Fruit fly (Drosophila melanogaster) whole organism, embryonic: ENCODE measurements around the gene HDAC4.

ENCODE experiments used
- Aef1 ChIP-seq: fragments of 200-800 bp; sonication (Bioruptor generic); IDR thresholded peaks from 3 replicates; pipeline ENCODE4 v1.3.6; 2022; ENCODE audit warnings: missing biosample characterization, missing genetic modification characterization
- Asciz ChIP-seq: fragments of 200-800 bp; sonication (Bioruptor generic); optimal IDR thresholded peaks from 2 replicates; lab custom pipeline; 2017; ENCODE audit warnings: missing biosample characterization, mild to moderate bottlenecking, missing genetic modification characterization, missing genetic modification reagents
- B-H2 ChIP-seq: fragments of 200-800 bp; sonication (Bioruptor generic); optimal IDR thresholded peaks from 2 replicates; lab custom pipeline; 2018; ENCODE audit warnings: missing biosample characterization, mild to moderate bottlenecking, missing genetic modification characterization
- CG10267 ChIP-seq: fragments of 200-800 bp; sonication (Bioruptor generic); optimal IDR thresholded peaks from 2 replicates; lab custom pipeline; 2018; ENCODE audit warnings: missing biosample characterization, mild to moderate bottlenecking, missing genetic modification characterization, moderate library complexity
- CG10959 ChIP-seq: fragments of 200-800 bp; sonication (Bioruptor generic); IDR thresholded peaks from 2 replicates; pipeline ENCODE4 v1.3.6; 2022; ENCODE audit warnings: missing biosample characterization, missing genetic modification characterization
- CG10979 ChIP-seq: fragments of 200-800 bp; sonication (Bioruptor generic); optimal IDR thresholded peaks from 2 replicates; lab custom pipeline; 2018; ENCODE audit warnings: missing biosample characterization, mild to moderate bottlenecking, missing genetic modification characterization, moderate library complexity
- CG11560 ChIP-seq: fragments of 200-800 bp; sonication (Bioruptor generic); IDR thresholded peaks from 3 replicates; pipeline ENCODE4 v1.3.6; 2022; ENCODE audit warnings: missing biosample characterization, missing genetic modification characterization
- CG11695 ChIP-seq: fragments of 200-800 bp; sonication (Bioruptor generic); IDR thresholded peaks from 3 replicates; pipeline ENCODE4 v1.3.6; 2022; ENCODE audit warnings: missing biosample characterization, missing genetic modification characterization
- CG12219 ChIP-seq: fragments of 200-800 bp; sonication (Bioruptor generic); optimal IDR thresholded peaks from 3 replicates; lab custom pipeline; 2018; ENCODE audit warnings: missing biosample characterization, mild to moderate bottlenecking, missing genetic modification characterization
- CG12744 ChIP-seq: fragments of 200-800 bp; sonication (Bioruptor generic); optimal IDR thresholded peaks from 2 replicates; lab custom pipeline; 2016; ENCODE audit warnings: missing biosample characterization, missing genetic modification characterization
- CG12769 ChIP-seq: fragments of 200-800 bp; sonication (Bioruptor generic); optimal IDR thresholded peaks from 2 replicates; lab custom pipeline; 2019; ENCODE audit warnings: missing biosample characterization, mild to moderate bottlenecking, missing genetic modification characterization, moderate library complexity
- CG13894 ChIP-seq: fragments of 200-800 bp; sonication (Bioruptor generic); optimal IDR thresholded peaks from 3 replicates; lab custom pipeline; 2018; ENCODE audit warnings: missing biosample characterization, mild to moderate bottlenecking, missing genetic modification characterization, moderate library complexity
- CG1647 ChIP-seq: fragments of 200-800 bp; sonication (Bioruptor generic); optimal IDR thresholded peaks from 3 replicates; lab custom pipeline; 2016; ENCODE audit warnings: missing biosample characterization, missing genetic modification characterization
- CG16813 ChIP-seq: fragments of 200-800 bp; sonication (Bioruptor generic); IDR thresholded peaks from 3 replicates; pipeline ENCODE4 v1.3.6; 2022; ENCODE audit warnings: missing biosample characterization, missing genetic modification characterization; ENCODE audit not compliant: partially characterized antibody
- CG18011 ChIP-seq: fragments of 200-800 bp; sonication (Bioruptor generic); optimal IDR thresholded peaks from 2 replicates; lab custom pipeline; 2017; ENCODE audit warnings: missing biosample characterization, missing genetic modification characterization, mild to moderate bottlenecking, moderate library complexity, missing genotype
- CG2678 ChIP-seq: fragments of 200-800 bp; sonication (Bioruptor generic); optimal IDR thresholded peaks from 3 replicates; lab custom pipeline; 2019; ENCODE audit warnings: missing biosample characterization, mild to moderate bottlenecking, missing genetic modification characterization, moderate library complexity
- CG2889 ChIP-seq: fragments of 200-800 bp; sonication (Bioruptor generic); IDR thresholded peaks from 3 replicates; pipeline ENCODE4 v1.3.6; 2022; ENCODE audit warnings: missing biosample characterization, missing genetic modification characterization
- CG31365 ChIP-seq: fragments of 200-800 bp; sonication (Bioruptor generic); optimal IDR thresholded peaks from 2 replicates; lab custom pipeline; 2018; ENCODE audit warnings: missing biosample characterization, mild to moderate bottlenecking, missing genetic modification characterization
- CG3407 ChIP-seq: fragments of 200-800 bp; sonication (Bioruptor generic); optimal IDR thresholded peaks from 2 replicates; lab custom pipeline; 2018; ENCODE audit warnings: missing biosample characterization, mild to moderate bottlenecking, missing genetic modification characterization
- CG6791 ChIP-seq: fragments of 200-800 bp; sonication (Bioruptor generic); IDR thresholded peaks from 3 replicates; pipeline ENCODE4 v1.3.6; 2022; ENCODE audit warnings: missing biosample characterization, missing genetic modification characterization; ENCODE audit not compliant: partially characterized antibody
- CG7928 ChIP-seq: fragments of 200-800 bp; sonication (Bioruptor generic); optimal IDR thresholded peaks from 2 replicates; lab custom pipeline; 2017; ENCODE audit warnings: missing biosample characterization, mild to moderate bottlenecking, missing genetic modification characterization
- CTCF ChIP-seq: fragments of 200-800 bp; sonication (Bioruptor generic); optimal IDR thresholded peaks from 2 replicates; lab custom pipeline; 2017; ENCODE audit warnings: missing biosample characterization, mild to moderate bottlenecking, missing genetic modification characterization, moderate library complexity
- D19A ChIP-seq: fragments of 200-800 bp; optimal IDR thresholded peaks from 3 replicates; lab custom pipeline; 2019; ENCODE audit warnings: missing biosample characterization, mild to moderate bottlenecking, missing genetic modification characterization, moderate library complexity
- Dll ChIP-seq: fragments of 200-800 bp; sonication (Bioruptor generic); IDR thresholded peaks from 4 replicates; pipeline ENCODE4 v1.3.6; 2022; ENCODE audit warnings: missing biosample characterization, missing genetic modification characterization; ENCODE audit not compliant: partially characterized antibody
- Doc2 ChIP-seq: fragments of 200-800 bp; sonication (Bioruptor generic); IDR thresholded peaks from 2 replicates; pipeline ENCODE4 v1.3.6; 2022; ENCODE audit warnings: missing biosample characterization, missing genetic modification characterization
- E2f2 ChIP-seq: fragments of 200-800 bp; sonication (Bioruptor generic); IDR thresholded peaks from 2 replicates; pipeline ENCODE4 v1.3.6; 2022; ENCODE audit warnings: missing biosample characterization, missing genetic modification characterization
- Fer3 ChIP-seq: fragments of 200-800 bp; sonication (Bioruptor generic); optimal IDR thresholded peaks from 2 replicates; lab custom pipeline; 2018; ENCODE audit warnings: missing biosample characterization, mild to moderate bottlenecking, missing genetic modification characterization, moderate library complexity
- Jarid2 ChIP-seq: fragments of 200-800 bp; sonication (Bioruptor generic); optimal IDR thresholded peaks from 3 replicates; lab custom pipeline; 2017; ENCODE audit warnings: mild to moderate bottlenecking, missing biosample characterization, missing genetic modification reagents, missing genetic modification characterization
- MESR4 ChIP-seq: fragments of 200-800 bp; sonication (Bioruptor generic); optimal IDR thresholded peaks from 2 replicates; lab custom pipeline; 2018; ENCODE audit warnings: missing biosample characterization, mild to moderate bottlenecking, missing genetic modification characterization, moderate library complexity
- Max ChIP-seq: fragments of 200-800 bp; sonication (Bioruptor generic); optimal IDR thresholded peaks from 2 replicates; lab custom pipeline; 2016; ENCODE audit warnings: missing biosample characterization, mild to moderate bottlenecking, missing genetic modification characterization
- Med ChIP-seq: fragments of 200-800 bp; sonication (Bioruptor generic); peaks from one replicate; lab custom pipeline; 2016; ENCODE audit warnings: missing biosample characterization, missing genetic modification characterization, mild to moderate bottlenecking, inconsistent platforms, moderate library complexity
- Myb ChIP-seq: fragments of 200-800 bp; sonication (Bioruptor generic); optimal IDR thresholded peaks from 2 replicates; lab custom pipeline; 2016; ENCODE audit warnings: missing biosample characterization, missing genetic modification characterization
- NC2α ChIP-seq: fragments of 200-800 bp; sonication (Bioruptor generic); optimal IDR thresholded peaks from 2 replicates; lab custom pipeline; 2016; ENCODE audit warnings: missing biosample characterization, missing genetic modification characterization
- PHDP ChIP-seq: fragments of 200-800 bp; sonication (Bioruptor generic); optimal IDR thresholded peaks from 3 replicates; lab custom pipeline; 2018; ENCODE audit warnings: missing biosample characterization, mild to moderate bottlenecking, missing genetic modification characterization, moderate library complexity
- Vsx1 ChIP-seq: fragments of 200-800 bp; sonication (Bioruptor generic); optimal IDR thresholded peaks from 2 replicates; lab custom pipeline; 2017; ENCODE audit warnings: missing biosample characterization, mild to moderate bottlenecking, missing genetic modification characterization, missing genetic modification reagents
- ash1 ChIP-seq: fragments of 200-800 bp; sonication (Bioruptor generic); optimal IDR thresholded peaks from 2 replicates; lab custom pipeline; 2018; ENCODE audit warnings: missing biosample characterization, mild to moderate bottlenecking, missing genetic modification characterization
- caup ChIP-seq: fragments of 200-800 bp; sonication (Bioruptor generic); optimal IDR thresholded peaks from 3 replicates; lab custom pipeline; 2017; ENCODE audit warnings: missing biosample characterization, mild to moderate bottlenecking, missing genetic modification characterization, moderate library complexity; ENCODE audit not compliant: severe bottlenecking
- chinmo ChIP-seq: fragments of 200-800 bp; sonication (Bioruptor generic); IDR thresholded peaks from 4 replicates; pipeline ENCODE4 v1.3.6; 2022; ENCODE audit warnings: missing biosample characterization, missing genetic modification characterization; ENCODE audit not compliant: partially characterized antibody
- ci ChIP-seq: fragments of 200-800 bp; sonication (Bioruptor generic); IDR thresholded peaks from 3 replicates; pipeline ENCODE4 v1.3.6; 2022; ENCODE audit warnings: missing biosample characterization, missing genetic modification characterization
- ems ChIP-seq: fragments of 200-800 bp; sonication (Bioruptor generic); optimal IDR thresholded peaks from 3 replicates; lab custom pipeline; 2016; ENCODE audit warnings: missing biosample characterization, missing genetic modification characterization
- exex ChIP-seq: fragments of 200-800 bp; sonication (Bioruptor generic); optimal IDR thresholded peaks from 4 replicates; lab custom pipeline; 2018; ENCODE audit warnings: missing biosample characterization, mild to moderate bottlenecking, missing genetic modification characterization, moderate library complexity
- jigr1 ChIP-seq: fragments of 200-800 bp; sonication (Bioruptor generic); IDR thresholded peaks from 3 replicates; pipeline ENCODE4 v1.3.6; 2022; ENCODE audit warnings: missing biosample characterization, missing genetic modification characterization
- kah ChIP-seq: fragments of 200-800 bp; sonication (Bioruptor generic); optimal IDR thresholded peaks from 2 replicates; lab custom pipeline; 2018; ENCODE audit warnings: missing biosample characterization, mild to moderate bottlenecking, missing genetic modification characterization
- lab ChIP-seq: fragments of 200-800 bp; sonication (Bioruptor generic); optimal IDR thresholded peaks from 3 replicates; lab custom pipeline; 2017; ENCODE audit warnings: missing biosample characterization, missing genetic modification characterization, mild to moderate bottlenecking, moderate library complexity, missing genetic modification reagents
- lbe ChIP-seq: fragments of 200-800 bp; sonication (Bioruptor generic); optimal IDR thresholded peaks from 2 replicates; lab custom pipeline; 2016; ENCODE audit warnings: missing biosample characterization, mild to moderate bottlenecking, missing genetic modification characterization
- nau ChIP-seq: fragments of 200-800 bp; sonication (Bioruptor generic); optimal IDR thresholded peaks from 3 replicates; lab custom pipeline; 2017; ENCODE audit warnings: missing biosample characterization, mild to moderate bottlenecking, missing genetic modification characterization, missing genetic modification reagents
- salm ChIP-seq: fragments of 200-800 bp; sonication (Bioruptor generic); optimal IDR thresholded peaks from 2 replicates; lab custom pipeline; 2018; ENCODE audit warnings: missing biosample characterization, mild to moderate bottlenecking, missing genetic modification characterization
- scrt ChIP-seq: fragments of 200-800 bp; sonication (Bioruptor generic); optimal IDR thresholded peaks from 2 replicates; lab custom pipeline; 2018; ENCODE audit warnings: missing biosample characterization, mild to moderate bottlenecking, missing genetic modification characterization, moderate library complexity
- sob ChIP-seq: fragments of 200-800 bp; sonication (Bioruptor generic); IDR thresholded peaks from 2 replicates; pipeline ENCODE4 v1.3.6; 2022; ENCODE audit warnings: missing biosample characterization, missing genetic modification characterization
- sqz ChIP-seq: fragments of 200-800 bp; sonication (Bioruptor generic); optimal IDR thresholded peaks from 3 replicates; lab custom pipeline; 2018; ENCODE audit warnings: missing biosample characterization, mild to moderate bottlenecking, missing genetic modification characterization
- stc ChIP-seq: fragments of 200-800 bp; sonication (Bioruptor generic); IDR thresholded peaks from 2 replicates; pipeline ENCODE4 v1.3.6; 2022; ENCODE audit warnings: missing biosample characterization, missing genetic modification characterization
- wek ChIP-seq: fragments of 200-800 bp; sonication (Bioruptor generic); optimal IDR thresholded peaks from 3 replicates; lab custom pipeline; 2018; ENCODE audit warnings: missing biosample characterization, mild to moderate bottlenecking, missing genetic modification characterization, moderate library complexity

Gene HDAC4

DNA sequence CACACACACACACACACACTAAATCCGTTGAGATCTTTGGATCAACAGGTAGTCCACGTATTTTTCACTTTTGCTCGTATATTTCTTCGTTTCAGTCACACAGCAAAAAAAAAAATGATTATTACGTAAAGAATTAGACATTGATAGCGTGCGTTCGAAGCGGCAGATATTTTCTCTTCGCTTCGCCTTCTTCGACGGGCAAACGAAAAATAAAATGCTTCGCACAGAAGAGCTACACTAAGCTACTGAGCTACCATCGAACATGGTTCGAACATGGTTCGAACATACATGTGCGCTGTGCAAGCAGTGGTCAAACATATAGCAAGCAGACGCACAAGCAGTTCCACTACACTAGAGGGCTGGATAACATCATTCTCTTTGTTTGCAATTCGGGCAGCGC is 28.5 kb downstream of the HDAC4 start (continued):
- peak; percentile 48; the same call in 1 of the 3 replicates for TF ChIP-seq CG6791 (GFP tag; lab: Robert Waterston, UW)
- peak; percentile 10 for TF ChIP-seq ash1 (GFP tag; lab: Kevin White, UChicago)
- TF ChIP-seq Aef1 (GFP tag; lab: Robert Waterston, UW) = no peak
- peak; percentile 61 for TF ChIP-seq E2f2 (GFP tag; lab: Robert Waterston, UW)
- TF ChIP-seq Fer3 (tag; lab: Kevin White, UChicago) = peak; percentile 2
- peak; percentile 43 for TF ChIP-seq caup
- peak; percentile 23 for TF ChIP-seq CG12219
- TF ChIP-seq CG10267 = peak; percentile 8
- TF ChIP-seq CG12744 (GFP tag; lab: Kevin White, UChicago) = peak; percentile 8
- TF ChIP-seq CG10959 = no peak
- peak; percentile 46 for TF ChIP-seq B-H2 (GFP tag; lab: Kevin White, UChicago)
- TF ChIP-seq D19A = peak; percentile 20
- TF ChIP-seq jigr1 (GFP tag; lab: Robert Waterston, UW) = no peak
- TF ChIP-seq Myb = peak; percentile 2
- peak; percentile 54 for TF ChIP-seq exex (tag; lab: Kevin White, UChicago)
- TF ChIP-seq Jarid2 = peak; percentile 93
- no peak for TF ChIP-seq Doc2
- peak; percentile 80 for TF ChIP-seq chinmo (GFP tag; lab: Robert Waterston, UW)
- TF ChIP-seq scrt (GFP tag; lab: Kevin White, UChicago) = peak; percentile 64
- peak; percentile 97 for TF ChIP-seq kah
- peak; percentile 11 for TF ChIP-seq CG10979
- peak; percentile 90 for TF ChIP-seq CG7928 (GFP tag; lab: Kevin White, UChicago)
- no peak for TF ChIP-seq ems (GFP tag; lab: Kevin White, UChicago)
- no peak; the same call in 1 of the 2 replicates for TF ChIP-seq stc (GFP tag; lab: Robert Waterston, UW)
- TF ChIP-seq Max (GFP tag; lab: Kevin White, UChicago) = no peak
- TF ChIP-seq sqz = peak; percentile 91
- peak; percentile 61 for TF ChIP-seq lab (GFP tag; lab: Kevin White, UChicago)
- TF ChIP-seq CTCF = peak; percentile 55
- no peak for TF ChIP-seq MESR4 (GFP tag; lab: Kevin White, UChicago)
- TF ChIP-seq ci (GFP tag; lab: Robert Waterston, UW) = peak; percentile 77; the same call in 2 of the 3 replicates
- no peak for TF ChIP-seq CG11560
- peak; percentile 86 for TF ChIP-seq CG18011
- TF ChIP-seq CG31365 (tag; lab: Kevin White, UChicago) = peak; percentile 99
- peak; percentile 30 for TF ChIP-seq wek (GFP tag; lab: Kevin White, UChicago)

DNA sequence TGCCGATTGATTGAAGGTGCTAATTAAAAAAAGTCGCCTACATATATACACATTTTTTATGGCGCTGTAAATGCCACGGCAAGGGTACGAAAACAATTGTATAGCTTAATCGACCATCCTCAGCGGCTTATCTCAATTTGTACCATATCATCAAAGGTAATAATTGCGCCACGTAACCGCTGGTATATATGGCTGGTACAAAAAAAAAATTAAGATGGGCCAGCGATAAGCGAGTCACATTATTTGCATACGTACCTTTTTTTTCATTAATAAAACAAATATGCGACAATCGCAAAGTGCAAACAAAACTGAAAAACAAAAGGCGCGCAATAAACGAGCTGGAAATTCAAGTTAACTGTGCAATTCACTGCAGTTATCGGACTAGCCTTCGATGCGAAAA is 31.0 kb downstream of the HDAC4 start:
- TF ChIP-seq CG13894 (tag; lab: Kevin White, UChicago) (peak; percentile 12), CG2889 (GFP tag; lab: Robert Waterston, UW) (no peak), nau (GFP tag; lab: Kevin White, UChicago) (peak; percentile 19), CG3407 (GFP tag; lab: Kevin White, UChicago) (no peak), Vsx1 (GFP tag; lab: Kevin White, UChicago) (peak; percentile 39), CG2678 (tag; lab: Kevin White, UChicago) (peak; percentile 39), PHDP (peak; percentile 23), CG11695 (GFP tag; lab: Robert Waterston, UW) (0 out of 3 replicates have a peak, but pooled peaks have one; percentile 30), CG12769 (tag; lab: Kevin White, UChicago) (no peak), Dll (GFP tag; lab: Robert Waterston, UW) (no peak), Asciz (GFP tag; lab: Kevin White, UChicago) (peak; percentile 2), lbe (peak; percentile 51), wek (GFP tag; lab: Kevin White, UChicago) (no peak), NC2α (GFP tag; lab: Kevin White, UChicago) (no peak), CG16813 (no peak), Med (GFP tag; lab: Kevin White, UChicago) (peak; percentile 57), CG1647 (GFP tag; lab: Kevin White, UChicago) (no peak), salm (tag; lab: Kevin White, UChicago) (no peak), sob (no peak), exex (tag; lab: Kevin White, UChicago) (peak; percentile 81)
